Worm (Caenorhabditis elegans): ENCODE results near the gene lys-5.

DNA sequence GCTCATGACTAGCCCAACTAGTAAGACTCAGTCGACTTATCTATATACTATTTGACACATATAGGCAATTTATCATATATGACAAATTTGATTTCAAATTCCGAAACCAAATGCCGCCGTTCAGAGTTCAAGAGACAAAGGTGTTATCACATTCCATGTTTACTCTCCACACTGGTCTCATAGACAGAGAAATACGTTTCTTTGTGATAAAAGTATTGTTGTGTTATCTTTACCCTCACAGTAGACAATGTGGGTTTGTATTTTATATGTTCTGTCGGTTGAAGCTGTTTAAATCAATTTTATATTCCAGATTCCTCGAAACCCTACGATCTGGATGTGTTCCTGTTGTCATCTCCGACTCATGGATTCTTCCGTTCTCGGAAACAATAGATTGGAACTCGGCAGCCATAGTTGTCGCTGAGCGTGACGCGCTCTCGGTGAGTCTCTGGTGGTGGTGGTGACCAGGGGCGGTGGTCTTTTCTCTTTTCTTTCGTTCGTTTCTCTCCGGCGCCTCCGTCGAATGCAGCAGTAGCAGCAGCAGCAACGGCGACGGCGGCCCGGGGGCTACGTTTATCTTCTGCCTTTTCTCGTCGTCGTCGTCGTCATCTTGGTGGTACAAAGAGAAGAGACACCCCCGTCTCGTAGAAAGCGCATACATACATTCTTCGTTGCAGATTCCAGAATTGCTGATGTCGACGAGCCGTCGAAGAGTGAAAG is 42.8 kb downstream of the lys-5 start:
- TF ChIP-seq lin-14 (GFP tag; optimal IDR thresholded peaks at IDR 0.05): peak; percentile 0
- TF ChIP-seq skn-1 (tag; optimal IDR thresholded peaks at IDR 0.05): no peak
- no peak for TF ChIP-seq lin-35 (GFP tag; optimal IDR thresholded peaks at IDR 0.05)
- no peak for TF ChIP-seq unc-62 (GFP tag; optimal IDR thresholded peaks at IDR 0.05)
- no peak for TF ChIP-seq aly-2 (tag; optimal IDR thresholded peaks at IDR 0.05)
- no peak for TF ChIP-seq lir-3 (tag; optimal IDR thresholded peaks at IDR 0.05; ENCODE audit: poor library complexity)
- no peak for TF ChIP-seq nhr-28 (tag; optimal IDR thresholded peaks at IDR 0.05)
- TF ChIP-seq nhr-47 (tag; optimal IDR thresholded peaks at IDR 0.05): no peak
- no peak for TF ChIP-seq ceh-90 (tag; optimal IDR thresholded peaks at IDR 0.05)
- TF ChIP-seq nhr-237 (tag; optimal IDR thresholded peaks at IDR 0.05): no peak
- no peak for TF ChIP-seq ztf-11 (tag; optimal IDR thresholded peaks at IDR 0.05)
- TF ChIP-seq snpc-4 (tag; optimal IDR thresholded peaks at IDR 0.05): no peak

All from whole organism, L1 larva.